Fruit fly (Drosophila melanogaster): ENCODE measurements around the gene Rpn5.
A peak's percentile ranks its signal among the peaks of the same experiment; 100 is the strongest.

Gene Rpn5

DNA sequence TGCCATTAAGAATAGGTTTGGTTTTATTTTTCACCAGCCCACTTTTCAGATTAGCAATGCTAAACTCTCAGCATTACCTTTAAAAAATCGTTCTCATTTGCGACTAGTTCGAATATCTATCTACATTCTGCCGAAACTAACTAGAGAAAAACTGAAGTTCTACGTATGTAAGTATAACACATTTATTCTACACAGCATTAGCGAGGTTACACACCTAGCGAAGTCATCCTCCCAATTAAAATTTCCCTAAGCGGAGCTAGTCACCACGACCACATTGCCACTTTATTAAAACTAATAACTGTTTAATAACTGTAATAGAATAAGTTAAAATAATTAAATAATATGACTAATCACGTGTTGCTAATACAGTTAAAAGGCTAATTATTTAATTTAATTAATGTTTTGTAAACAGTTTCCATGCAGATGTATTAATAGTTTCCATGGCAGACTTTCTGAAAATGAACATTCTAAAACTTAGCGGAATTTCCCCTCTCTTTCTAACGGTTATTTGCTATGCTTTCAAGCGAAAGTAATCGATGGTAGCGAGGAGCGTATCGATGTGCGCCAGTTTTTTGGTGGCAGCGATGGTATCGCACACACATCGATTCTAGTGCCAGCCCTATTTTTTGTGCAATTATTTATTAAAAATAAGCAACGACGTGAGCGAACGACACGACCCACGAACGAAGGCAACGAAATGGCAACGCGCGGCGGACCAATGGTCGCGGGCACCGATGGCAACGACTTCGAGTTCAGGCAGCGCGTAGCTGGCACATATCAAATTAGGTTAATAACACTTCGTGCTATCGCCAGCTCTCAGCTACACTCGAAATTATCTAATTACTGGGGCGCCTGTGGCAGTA lies 10.3 kb upstream of the Rpn5 start, which contains the start of gene jagn:
Gene jagn (plus strand): TSS at position 585 of the 863 bp plus-strand sequence.
- TF ChIP-seq CG32532 (GFP tag; IDR thresholded peaks at IDR 0.05): peak; percentile 75
- no peak for TF ChIP-seq cg (GFP tag; optimal IDR thresholded peaks at IDR 0.05)
- peak; percentile 11 for TF ChIP-seq D19A (tag; optimal IDR thresholded peaks at IDR 0.05)
- TF ChIP-seq CG10267 (tag; optimal IDR thresholded peaks at IDR 0.05): peak; percentile 73
- TF ChIP-seq lov (optimal IDR thresholded peaks at IDR 0.05): no peak
- 0 out of 3 replicates have a peak, but pooled peaks have one; percentile 31 for TF ChIP-seq lov (GFP tag; IDR thresholded peaks at IDR 0.05)
- TF ChIP-seq dpn (GFP tag; optimal IDR thresholded peaks at IDR 0.05): peak; percentile 67 to 69
- TF ChIP-seq CG18262 (tag; optimal IDR thresholded peaks at IDR 0.05): peak; percentile 49
- no peak for TF ChIP-seq CG11696 (GFP tag; IDR thresholded peaks at IDR 0.05)
- TF ChIP-seq CG6683 (GFP tag; optimal IDR thresholded peaks at IDR 0.05): peak; percentile 10
- peak; percentile 24 for TF ChIP-seq emc (GFP tag; optimal IDR thresholded peaks at IDR 0.05)
- peak; percentile 27; the same call in 1 of the 2 replicates for TF ChIP-seq CG14441 (GFP tag; IDR thresholded peaks at IDR 0.05)
- TF ChIP-seq klu (GFP tag; IDR thresholded peaks at IDR 0.05): 0 out of 2 replicates have a peak, but pooled peaks have one; percentile 28
- no peak for TF ChIP-seq Oaz (GFP tag; IDR thresholded peaks at IDR 0.05)
- peak; percentile 66 for TF ChIP-seq Abd-B (GFP tag; optimal IDR thresholded peaks at IDR 0.05)
- peak in 1 of 2 experiments; percentile 15 for TF ChIP-seq Eip74EF (GFP tag; optimal IDR thresholded peaks at IDR 0.05)
- peak; percentile 43 for TF ChIP-seq NC2β (GFP tag; optimal IDR thresholded peaks at IDR 0.05)
- TF ChIP-seq CG14965 (GFP tag; optimal IDR thresholded peaks at IDR 0.05; ENCODE audit: borderline replicate concordance): no peak
- 0 out of 3 replicates have a peak, but pooled peaks have one; percentile 38 for TF ChIP-seq CG11560 (tag; IDR thresholded peaks at IDR 0.05)
- peak; percentile 48 for TF ChIP-seq pum (GFP tag; optimal IDR thresholded peaks at IDR 0.05)
- no peak for TF ChIP-seq prd (optimal IDR thresholded peaks at IDR 0.05)
- TF ChIP-seq prd (GFP tag; IDR thresholded peaks at IDR 0.05): peak; percentile 53; the same call in 1 of the 3 replicates
- peak; percentile 61 for TF ChIP-seq CG17385 (GFP tag; optimal IDR thresholded peaks at IDR 0.05)
- TF ChIP-seq grau (tag; optimal IDR thresholded peaks at IDR 0.05): peak; percentile 55
- TF ChIP-seq CG9817 (tag; optimal IDR thresholded peaks at IDR 0.05): peak; percentile 47
- peak; percentile 60 for TF ChIP-seq CG9876 (GFP tag; optimal IDR thresholded peaks at IDR 0.05)
- TF ChIP-seq CG10147 (GFP tag; optimal IDR thresholded peaks at IDR 0.05): no peak
- peak; percentile 32 for TF ChIP-seq Six4 (GFP tag; optimal IDR thresholded peaks at IDR 0.05)
- TF ChIP-seq tll (GFP tag; optimal IDR thresholded peaks at IDR 0.05): no peak
- TF ChIP-seq scrt (GFP tag; optimal IDR thresholded peaks at IDR 0.05): peak; percentile 29
- no peak for TF ChIP-seq Sox100B (GFP tag; optimal IDR thresholded peaks at IDR 0.05)
- TF ChIP-seq HHEX (GFP tag; optimal IDR thresholded peaks at IDR 0.05): peak; percentile 14
- no peak for TF ChIP-seq fd102C (GFP tag; optimal IDR thresholded peaks at IDR 0.05)
- peak; percentile 26 for TF ChIP-seq Sox102F (GFP tag; optimal IDR thresholded peaks at IDR 0.05)
- no peak for TF ChIP-seq CG8281 (tag; optimal IDR thresholded peaks at IDR 0.05)
- TF ChIP-seq NfI (GFP tag; optimal IDR thresholded peaks at IDR 0.05): peak; percentile 75
- peak; percentile 48 for TF ChIP-seq CG9797 (GFP tag; optimal IDR thresholded peaks at IDR 0.05)
- TF ChIP-seq CG6654 (GFP tag; optimal IDR thresholded peaks at IDR 0.05): no peak
- peak; percentile 55; the same call in 1 of the 2 replicates for TF ChIP-seq rib (GFP tag; IDR thresholded peaks at IDR 0.05)
- 0 out of 2 replicates have a peak, but pooled peaks have one; percentile 28 for TF ChIP-seq CG4730 (GFP tag; IDR thresholded peaks at IDR 0.05)
- TF ChIP-seq CG14667 (GFP tag; IDR thresholded peaks at IDR 0.05): peak; percentile 27
- peak; percentile 59 for TF ChIP-seq CG1233 (GFP tag; optimal IDR thresholded peaks at IDR 0.05)
- TF ChIP-seq Hr78 (GFP tag; optimal IDR thresholded peaks at IDR 0.05): no peak
- peak; percentile 62 for TF ChIP-seq Fer3 (tag; optimal IDR thresholded peaks at IDR 0.05)
- TF ChIP-seq usp (GFP tag; optimal IDR thresholded peaks at IDR 0.05): no peak
- peak; percentile 0 for TF ChIP-seq CG6854 (GFP tag; optimal IDR thresholded peaks at IDR 0.05)
- TF ChIP-seq CG7786 (GFP tag; optimal IDR thresholded peaks at IDR 0.05): peak; percentile 59

All from whole organism, embryonic.